Fruit fly (Drosophila melanogaster): Measurements from ENCODE around the gene CG11590.

CG11590 gene

dm6 chrX:14218045-14218483 lies 18.1 kb downstream of the CG11590 start (continued):
- TF ChIP-seq CG3995 (GFP tag; optimal IDR thresholded peaks at IDR 0.05) (peak; percentile 29), CG10543 (GFP tag; optimal IDR thresholded peaks at IDR 0.05) (no peak), Doc3 (GFP tag; IDR thresholded peaks at IDR 0.05; ENCODE audit: partially characterized antibody) (no peak), CG12155 (GFP tag; optimal IDR thresholded peaks at IDR 0.05) (peak; percentile 88), CG3407 (GFP tag; optimal IDR thresholded peaks at IDR 0.05) (peak; percentile 80), Taf1 (GFP tag; IDR thresholded peaks at IDR 0.05) (peak; percentile 74), CG10267 (tag; optimal IDR thresholded peaks at IDR 0.05) (peak; percentile 85), bcd (GFP tag; optimal IDR thresholded peaks at IDR 0.05) (peak; percentile 87), Dp (GFP tag; optimal IDR thresholded peaks at IDR 0.05) (no peak), B-H2 (GFP tag; optimal IDR thresholded peaks at IDR 0.05) (peak; percentile 0), CG1603 (tag; optimal IDR thresholded peaks at IDR 0.05) (peak; percentile 28), gsb-n (tag; optimal IDR thresholded peaks at IDR 0.05) (peak; percentile 89), tin (GFP tag; optimal IDR thresholded peaks at IDR 0.05) (peak; percentile 82), CG1233 (GFP tag; optimal IDR thresholded peaks at IDR 0.05) (peak; percentile 83), HLH3B (GFP tag; IDR thresholded peaks at IDR 0.05) (peak; percentile 90), zfh1 (GFP tag; IDR thresholded peaks at IDR 0.05) (peak; percentile 90), HLH54F (GFP tag; optimal IDR thresholded peaks at IDR 0.05) (peak; percentile 65), ttk (GFP tag; IDR thresholded peaks at IDR 0.05) (peak; percentile 77), CG8765 (GFP tag; IDR thresholded peaks at IDR 0.05) (peak; percentile 62), gcm2 (GFP tag; optimal IDR thresholded peaks at IDR 0.05) (peak; percentile 60), MBD-R2 (GFP tag; IDR thresholded peaks at IDR 0.05) (peak; percentile 61; the same call in 1 of the 2 replicates), dati (GFP tag; IDR thresholded peaks at IDR 0.05) (peak; percentile 23; the same call in 1 of the 2 replicates), Atf3 (GFP tag; optimal IDR thresholded peaks at IDR 0.05) (peak; percentile 56), sisA (GFP tag; IDR thresholded peaks at IDR 0.05) (peak; percentile 87), CG13775 (GFP tag; optimal IDR thresholded peaks at IDR 0.05) (peak; percentile 81), CG13123 (GFP tag; optimal IDR thresholded peaks at IDR 0.05) (peak; percentile 64), kay (GFP tag; optimal IDR thresholded peaks at IDR 0.05) (peak; percentile 79), CG7357 (GFP tag; IDR thresholded peaks at IDR 0.05) (peak; percentile 72; the same call in 2 of the 3 replicates), CG32767 (GFP tag; IDR thresholded peaks at IDR 0.05) (peak; percentile 88), chif (GFP tag; optimal IDR thresholded peaks at IDR 0.05) (peak; percentile 73 to 81), Ssrp (tag; optimal IDR thresholded peaks at IDR 0.05) (peak; percentile 89), Ravus (GFP tag; IDR thresholded peaks at IDR 0.05) (peak; percentile 64), her (GFP tag; optimal IDR thresholded peaks at IDR 0.05) (no peak), croc (GFP tag; conservative IDR thresholded peaks at IDR 0.05) (peak; percentile 66), Oaz (GFP tag; IDR thresholded peaks at IDR 0.05) (peak; percentile 62), CG10654 (GFP tag; optimal IDR thresholded peaks at IDR 0.05) (peak; percentile 78), Nf-YC (tag; optimal IDR thresholded peaks at IDR 0.05) (peak; percentile 61), eyg (GFP tag; optimal IDR thresholded peaks at IDR 0.05) (peak; percentile 10), CG9797 (GFP tag; optimal IDR thresholded peaks at IDR 0.05) (no peak), az2 (GFP tag; optimal IDR thresholded peaks at IDR 0.05) (peak; percentile 82), lab (GFP tag; optimal IDR thresholded peaks at IDR 0.05) (peak; percentile 93), Dek (tag; optimal IDR thresholded peaks at IDR 0.05) (peak; percentile 87), Oli (tag; optimal IDR thresholded peaks at IDR 0.05) (peak; percentile 88), crp (GFP tag; optimal IDR thresholded peaks at IDR 0.05) (peak in 1 of 2 experiments; percentile 57), CG17912 (GFP tag; optimal IDR thresholded peaks at IDR 0.05) (no peak), pum (GFP tag; optimal IDR thresholded peaks at IDR 0.05) (peak; percentile 69), fd102C (GFP tag; optimal IDR thresholded peaks at IDR 0.05) (peak; percentile 23), CG18764 (GFP tag; optimal IDR thresholded peaks at IDR 0.05) (peak; percentile 73), Chrac-16 (GFP tag; optimal IDR thresholded peaks at IDR 0.05) (peak; percentile 78), pros (GFP tag; optimal IDR thresholded peaks at IDR 0.05) (no peak), CG1529 (GFP tag; optimal IDR thresholded peaks at IDR 0.05) (peak; percentile 64)

All from whole organism, embryonic.